Fruit fly (Drosophila melanogaster): Measurements from ENCODE around the gene ZAP3.

Gene ZAP3

DNA sequence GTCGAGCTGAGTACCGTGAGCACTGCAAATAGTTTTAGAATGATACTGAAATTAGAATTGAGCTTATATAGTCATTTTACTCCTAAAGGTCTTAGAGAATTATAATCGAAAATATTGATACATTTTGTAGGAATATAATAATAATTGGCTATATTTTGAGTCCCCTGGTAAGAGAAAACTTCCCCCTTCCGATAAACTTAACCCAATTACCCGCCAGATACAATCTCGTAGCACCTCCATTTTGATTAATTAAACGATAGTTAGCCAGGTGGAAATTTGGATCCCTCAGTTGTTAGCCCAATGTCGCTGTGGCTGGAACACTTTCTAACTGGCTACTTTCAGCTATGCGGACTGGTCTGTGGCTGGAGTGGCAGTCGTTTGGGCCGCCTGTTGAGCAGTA, 21.0 kb downstream of the ZAP3 start, which contains the start of gene Gr9a:
Gr9a (plus strand) TSS at position 301 of the 400 bp plus-strand sequence.
- TF ChIP-seq Abd-B (GFP tag; optimal IDR thresholded peaks at IDR 0.05): no peak
- no peak for TF ChIP-seq dsf (GFP tag; optimal IDR thresholded peaks at IDR 0.05; ENCODE audit: borderline replicate concordance)
- TF ChIP-seq CG9705 (GFP tag; optimal IDR thresholded peaks at IDR 0.05): no peak
- no peak for TF ChIP-seq dmrt93B (GFP tag; optimal IDR thresholded peaks at IDR 0.05)
- TF ChIP-seq Mio (GFP tag; optimal IDR thresholded peaks at IDR 0.05): no peak
- TF ChIP-seq fru (GFP tag; optimal IDR thresholded peaks at IDR 0.05): no peak
- no peak for TF ChIP-seq sv (GFP tag; optimal IDR thresholded peaks at IDR 0.05)
- TF ChIP-seq ey (GFP tag; optimal IDR thresholded peaks at IDR 0.05): no peak
- no peak for TF ChIP-seq tai (GFP tag; optimal IDR thresholded peaks at IDR 0.05)
- no peak for TF ChIP-seq Hr78 (GFP tag; optimal IDR thresholded peaks at IDR 0.05)
- no peak for TF ChIP-seq N (GFP tag; optimal IDR thresholded peaks at IDR 0.05)
- no peak for TF ChIP-seq CG32264 (GFP tag; optimal IDR thresholded peaks at IDR 0.05)
- TF ChIP-seq jim (GFP tag; optimal IDR thresholded peaks at IDR 0.05): no peak
- TF ChIP-seq woc (GFP tag; optimal IDR thresholded peaks at IDR 0.05): no peak
- no peak for TF ChIP-seq Vsx2 (GFP tag; optimal IDR thresholded peaks at IDR 0.05; ENCODE audit: partially characterized antibody)
- no peak for TF ChIP-seq br (GFP tag; optimal IDR thresholded peaks at IDR 0.05)

DNA sequence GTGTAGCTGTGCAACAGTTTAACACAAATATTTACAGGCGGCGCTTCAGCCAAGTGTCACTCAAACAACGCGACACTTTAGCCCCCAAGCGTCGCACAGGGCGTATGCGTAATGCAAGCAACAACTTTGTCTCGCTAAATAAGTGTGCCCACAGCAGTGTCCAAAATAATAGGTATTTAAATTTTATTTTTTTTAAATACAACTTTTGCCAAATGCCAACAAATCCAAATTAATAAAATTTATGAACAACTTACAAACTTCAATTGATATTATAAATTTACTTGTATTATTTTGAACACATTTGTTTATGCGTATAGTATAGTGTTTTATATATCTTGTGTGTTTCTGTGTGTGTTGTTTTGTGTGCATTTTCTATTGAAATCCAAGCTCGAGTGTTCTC, 24.3 kb downstream of the ZAP3 start:
- TF ChIP-seq Dif (GFP tag; optimal IDR thresholded peaks at IDR 0.05; ENCODE audit: partially characterized antibody) (no peak), Vsx2 (GFP tag; optimal IDR thresholded peaks at IDR 0.05; ENCODE audit: partially characterized antibody) (no peak), h (GFP tag; optimal IDR thresholded peaks at IDR 0.05) (no peak), dl (GFP tag; optimal IDR thresholded peaks at IDR 0.05; ENCODE audit: insufficient read depth in 1 of 2, partially characterized antibody in 2 of 2) (no peak), Myc (optimal IDR thresholded peaks at IDR 0.05) (no peak), foxo (GFP tag; optimal IDR thresholded peaks at IDR 0.05) (no peak), jim (GFP tag; optimal IDR thresholded peaks at IDR 0.05) (no peak), Mio (GFP tag; optimal IDR thresholded peaks at IDR 0.05) (no peak), CrebA (GFP tag; optimal IDR thresholded peaks at IDR 0.05; ENCODE audit: borderline replicate concordance) (no peak), sage (GFP tag; optimal IDR thresholded peaks at IDR 0.05) (no peak), lola (GFP tag; optimal IDR thresholded peaks at IDR 0.05) (no peak), br (GFP tag; optimal IDR thresholded peaks at IDR 0.05) (no peak), pan (optimal IDR thresholded peaks at IDR 0.05) (no peak), OdsH (GFP tag; optimal IDR thresholded peaks at IDR 0.05) (no peak), HLH106 (tag; optimal IDR thresholded peaks at IDR 0.05) (no peak), Jra (GFP tag; optimal IDR thresholded peaks at IDR 0.05) (no peak), woc (GFP tag; optimal IDR thresholded peaks at IDR 0.05) (no peak), rgr (GFP tag; optimal IDR thresholded peaks at IDR 0.05) (no peak), GATAd (GFP tag; optimal IDR thresholded peaks at IDR 0.05) (no peak)

DNA sequence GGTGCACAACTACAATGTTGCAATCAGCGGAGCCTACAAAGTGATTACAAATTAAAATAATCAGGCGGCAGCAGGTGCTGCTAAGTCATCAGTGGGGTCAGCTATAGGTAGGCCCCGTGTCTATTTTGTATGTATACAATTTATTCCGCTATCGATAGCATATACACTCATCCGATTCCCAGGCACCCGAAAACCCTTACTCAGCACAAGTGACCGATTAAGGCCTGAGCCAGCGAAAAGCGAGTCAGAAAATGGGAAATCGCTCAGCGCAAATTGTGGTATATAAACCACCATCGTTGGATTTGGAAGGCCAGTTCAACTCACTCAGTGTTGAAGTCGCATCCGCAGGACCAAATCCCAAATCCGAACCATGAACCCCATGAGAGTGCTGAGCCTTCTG, 28.7 kb downstream of the ZAP3 start, which contains the start of gene Yp1:
Yp1 (plus strand) TSS at position 265 of the 400 bp plus-strand sequence.
- TF ChIP-seq Dfd (GFP tag; optimal IDR thresholded peaks at IDR 0.05) (no peak), Dif (GFP tag; optimal IDR thresholded peaks at IDR 0.05; ENCODE audit: partially characterized antibody) (no peak), tai (GFP tag; optimal IDR thresholded peaks at IDR 0.05) (no peak), Abd-B (GFP tag; optimal IDR thresholded peaks at IDR 0.05) (no peak), jim (GFP tag; optimal IDR thresholded peaks at IDR 0.05) (no peak), pan (optimal IDR thresholded peaks at IDR 0.05) (no peak), Hnf4 (GFP tag; optimal IDR thresholded peaks at IDR 0.05) (no peak), woc (GFP tag; optimal IDR thresholded peaks at IDR 0.05) (no peak)

DNA sequence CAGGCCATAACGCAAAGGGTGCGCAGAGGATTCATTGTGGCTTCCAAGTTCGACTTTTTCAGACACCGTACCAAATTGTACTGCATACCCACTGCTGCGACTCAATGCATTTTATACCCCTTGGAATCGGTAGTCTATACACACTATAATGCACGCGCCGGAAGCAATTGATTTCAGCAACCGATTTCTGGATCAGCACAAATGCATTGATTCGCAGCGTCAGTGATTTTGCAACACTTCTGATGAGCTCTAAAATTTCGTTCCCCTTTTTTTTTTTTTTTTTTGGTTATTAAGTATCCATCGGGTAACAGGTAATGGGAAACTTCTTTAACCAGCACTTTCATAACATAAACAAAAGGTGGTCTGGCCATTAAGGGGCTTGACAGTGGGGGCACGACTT, 29.7 kb downstream of the ZAP3 start, which contains the start of gene Yp2:
Yp2 (minus strand) TSS at position 88 of the 400 bp plus-strand sequence.
- TF ChIP-seq lola (GFP tag; optimal IDR thresholded peaks at IDR 0.05): no peak
- no peak for TF ChIP-seq Sp1 (GFP tag; optimal IDR thresholded peaks at IDR 0.05)
- no peak for TF ChIP-seq N (GFP tag; optimal IDR thresholded peaks at IDR 0.05)
- no peak for TF ChIP-seq usp (GFP tag; optimal IDR thresholded peaks at IDR 0.05)
- TF ChIP-seq Dif (GFP tag; optimal IDR thresholded peaks at IDR 0.05; ENCODE audit: partially characterized antibody): no peak
- no peak for TF ChIP-seq Hr83 (GFP tag; optimal IDR thresholded peaks at IDR 0.05; ENCODE audit: poor library complexity, severe bottlenecking)
- no peak for TF ChIP-seq Rel (GFP tag; optimal IDR thresholded peaks at IDR 0.05)
- TF ChIP-seq Rel (tag; optimal IDR thresholded peaks at IDR 0.05): no peak
- no peak for TF ChIP-seq Abd-B (GFP tag; optimal IDR thresholded peaks at IDR 0.05)
- TF ChIP-seq GATAd (GFP tag; optimal IDR thresholded peaks at IDR 0.05): no peak
- TF ChIP-seq Mio (GFP tag; optimal IDR thresholded peaks at IDR 0.05): no peak
- no peak for TF ChIP-seq psq (GFP tag; optimal IDR thresholded peaks at IDR 0.05)
- TF ChIP-seq sage (GFP tag; optimal IDR thresholded peaks at IDR 0.05): no peak
- no peak for TF ChIP-seq dl (GFP tag; optimal IDR thresholded peaks at IDR 0.05; ENCODE audit: insufficient read depth in 1 of 2, partially characterized antibody in 2 of 2)
- no peak for TF ChIP-seq Myc (optimal IDR thresholded peaks at IDR 0.05)
